Fruit fly (Drosophila melanogaster): Measurements from ENCODE around the gene pico.

DNA sequence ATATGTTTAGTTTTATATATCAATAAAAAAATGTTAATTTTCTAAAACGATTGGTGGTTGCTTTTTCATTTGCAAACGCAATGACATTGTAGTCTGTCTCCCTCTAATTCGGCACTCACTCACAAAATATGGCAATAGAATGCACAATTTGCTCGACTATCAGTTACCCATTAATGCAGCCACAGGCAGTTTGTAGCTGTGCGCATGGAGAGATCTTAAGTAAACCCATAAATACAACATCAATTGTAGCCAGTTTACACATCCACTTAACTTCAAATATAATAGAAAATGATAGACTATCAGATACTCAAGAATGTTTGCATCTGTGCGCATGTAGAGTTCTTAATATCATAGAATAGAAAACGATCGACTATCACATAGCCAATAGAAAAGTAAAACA lies 7.5 kb upstream of the pico start:
- TF ChIP-seq CG8478 (optimal IDR thresholded peaks at IDR 0.05): no peak
- TF ChIP-seq CTCF (optimal IDR thresholded peaks at IDR 0.05): no peak

Data from S2 (cell line).